Worm (Caenorhabditis elegans) whole organism, L1 larva: ENCODE measurements around the gene Y54G11A.7.
"Not testable (repeated sequence)": the region's sequence is repeated elsewhere in the genome, so short reads cannot be mapped to it uniquely, and the experiment has no call there.

ENCODE experiments used
- alr-1 ChIP-seq: fragments of 200-800 bp; sonication (Bioruptor generic); optimal IDR thresholded peaks from 2 replicates; lab custom pipeline; 2018; ENCODE audit warnings: borderline replicate concordance, mild to moderate bottlenecking, missing genetic modification characterization, missing compliant biosample characterization
- ceh-63 ChIP-seq: fragments of 200-800 bp; sonication (Bioruptor generic); optimal IDR thresholded peaks from 2 replicates; lab custom pipeline; 2018; ENCODE audit warnings: mild to moderate bottlenecking, missing genetic modification characterization, missing compliant biosample characterization
- dpl-1 ChIP-seq, 3 experiments: fragments of 150-350 bp in 2 of 3; sonication (generic microtip) in 1 of 3; optimal IDR thresholded peaks; 2 replicates each; lab custom pipeline; 2014 to 2017; ENCODE audit warnings: missing biosample characterization in 3 of 3, missing genetic modification characterization in 3 of 3, missing genetic modification reagents in 3 of 3
- hlh-17 ChIP-seq: fragments of 200-800 bp; sonication (Bioruptor generic); optimal IDR thresholded peaks from 2 replicates; lab custom pipeline; 2018; ENCODE audit warnings: missing genetic modification characterization, mild to moderate bottlenecking, missing compliant biosample characterization, moderate library complexity, borderline replicate concordance
- lin-13 ChIP-seq: fragments of 150-350 bp; optimal IDR thresholded peaks from 2 replicates; lab custom pipeline; 2014; ENCODE audit warnings: missing biosample characterization, missing genetic modification reagents, missing genetic modification characterization
- lin-15B ChIP-seq: fragments of 150-350 bp; sonication (generic microtip); optimal IDR thresholded peaks from 3 replicates; lab custom pipeline; 2014; ENCODE audit warnings: missing biosample characterization, missing genetic modification characterization
- nhr-11 ChIP-seq: fragments of 150-350 bp; optimal IDR thresholded peaks from 2 replicates; lab custom pipeline; 2014; ENCODE audit warnings: missing biosample characterization, missing genetic modification characterization
- nhr-12 ChIP-seq: sonication (generic microtip); optimal IDR thresholded peaks from 2 replicates; lab custom pipeline; 2017; ENCODE audit warnings: missing biosample characterization, missing genetic modification characterization
- nhr-76 ChIP-seq: sonication (generic microtip); optimal IDR thresholded peaks from 2 replicates; lab custom pipeline; 2017; ENCODE audit warnings: missing biosample characterization, missing genetic modification characterization
- sptf-1 ChIP-seq: fragments of 150-350 bp; optimal IDR thresholded peaks from 2 replicates; lab custom pipeline; 2014; ENCODE audit warnings: missing biosample characterization, missing genetic modification characterization
- ztf-4 ChIP-seq: fragments of 150-350 bp; optimal IDR thresholded peaks from 2 replicates; lab custom pipeline; 2014; ENCODE audit warnings: missing biosample characterization, missing genetic modification characterization

DNA sequence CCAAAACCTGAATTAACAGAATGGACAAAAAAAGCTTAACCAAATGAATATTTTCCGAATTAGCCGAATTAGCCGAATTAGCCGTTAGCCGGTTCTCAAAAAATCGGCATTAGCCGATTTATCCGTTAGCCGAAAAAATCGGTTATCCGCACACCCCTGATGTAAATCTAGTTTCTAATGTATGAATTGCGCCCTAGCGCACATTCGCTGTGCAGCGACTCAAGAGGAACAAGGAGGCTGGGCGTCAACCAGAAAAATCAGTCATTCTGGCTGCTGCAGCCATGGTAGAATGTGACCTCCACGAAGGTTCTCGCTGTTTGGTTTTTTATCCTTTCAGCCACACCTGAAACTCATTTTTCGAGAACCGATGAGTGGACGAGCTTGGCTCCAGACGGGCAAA, 5.3 kb upstream of the Y54G11A.7 start:
- not testable (repeated sequence) for TF ChIP-seq lin-13 (GFP tag; lab: Kevin White, UChicago); lin-15B (tag; lab: Kevin White, UChicago); sptf-1 (tag; lab: Kevin White, UChicago); ztf-4 (tag; lab: Kevin White, UChicago); nhr-12 (tag; lab: Kevin White, UChicago); alr-1 (tag; lab: Kevin White, UChicago); nhr-11 (tag; lab: Kevin White, UChicago); nhr-76 (tag; lab: Kevin White, UChicago); ceh-63 (GFP tag; lab: Kevin White, UChicago); hlh-17
- TF ChIP-seq dpl-1 (GFP tag; optimal IDR thresholded peaks at IDR 0.05; lab: Kevin White, UChicago) = peak in 2 of 3 experiments; percentile 12 to 14
